Fruit fly (Drosophila melanogaster): ENCODE results near the gene beta-PheRS.

The beta-PheRS gene

dm6 chr3R:24203426-24203825 lies 49.1 kb downstream of the beta-PheRS start (continued):
- TF ChIP-seq yki (optimal IDR thresholded peaks at IDR 0.05) (no peak), Nf-YC (tag; optimal IDR thresholded peaks at IDR 0.05) (no peak), CG13775 (GFP tag; optimal IDR thresholded peaks at IDR 0.05) (no peak), fu2 (GFP tag; optimal IDR thresholded peaks at IDR 0.05) (no peak), gem (tag; optimal IDR thresholded peaks at IDR 0.05) (peak; percentile 53), Lpt (GFP tag; optimal IDR thresholded peaks at IDR 0.05) (no peak), jing (GFP tag; optimal IDR thresholded peaks at IDR 0.05) (no peak), Trl (optimal IDR thresholded peaks at IDR 0.05) (no peak), Trl (GFP tag; optimal IDR thresholded peaks at IDR 0.05) (no peak), CG12155 (GFP tag; optimal IDR thresholded peaks at IDR 0.05) (no peak), fd64A (GFP tag; optimal IDR thresholded peaks at IDR 0.05) (no peak), CG9817 (tag; optimal IDR thresholded peaks at IDR 0.05) (no peak), grn (GFP tag; optimal IDR thresholded peaks at IDR 0.05) (no peak), CG18599 (GFP tag; optimal IDR thresholded peaks at IDR 0.05) (peak; percentile 2), Med (GFP tag) (peak; percentile 47), Sry-β (GFP tag; optimal IDR thresholded peaks at IDR 0.05) (no peak), bcd (GFP tag; optimal IDR thresholded peaks at IDR 0.05) (no peak), CG8359 (GFP tag; optimal IDR thresholded peaks at IDR 0.05; ENCODE audit: borderline replicate concordance) (no peak), chm (GFP tag; IDR thresholded peaks at IDR 0.05) (no peak), CG18764 (GFP tag; optimal IDR thresholded peaks at IDR 0.05) (no peak), Hr3 (GFP tag; optimal IDR thresholded peaks at IDR 0.05) (peak; percentile 16), repo (GFP tag; optimal IDR thresholded peaks at IDR 0.05) (no peak), wor (GFP tag; IDR thresholded peaks at IDR 0.05) (no peak), Neu2 (GFP tag; optimal IDR thresholded peaks at IDR 0.05; ENCODE audit: borderline replicate concordance) (no peak), ara (GFP tag; IDR thresholded peaks at IDR 0.05) (no peak), Ets97D (GFP tag; optimal IDR thresholded peaks at IDR 0.05) (no peak), CG4328 (GFP tag; optimal IDR thresholded peaks at IDR 0.05) (no peak), Myb (GFP tag; optimal IDR thresholded peaks at IDR 0.05) (no peak), Doc3 (GFP tag; IDR thresholded peaks at IDR 0.05; ENCODE audit: partially characterized antibody) (no peak), CG30431 (GFP tag; optimal IDR thresholded peaks at IDR 0.05) (no peak), CG6272 (GFP tag; IDR thresholded peaks at IDR 0.05) (no peak), Sin3A (optimal IDR thresholded peaks at IDR 0.05) (no peak), abd-A (tag; optimal IDR thresholded peaks at IDR 0.05) (no peak), ind (GFP tag; optimal IDR thresholded peaks at IDR 0.05) (no peak), ttk (GFP tag; IDR thresholded peaks at IDR 0.05) (no peak), CG14667 (GFP tag; IDR thresholded peaks at IDR 0.05) (no peak), CG4617 (GFP tag; optimal IDR thresholded peaks at IDR 0.05; ENCODE audit: borderline replicate concordance) (no peak), ap (GFP tag; IDR thresholded peaks at IDR 0.05) (no peak), sna (GFP tag; IDR thresholded peaks at IDR 0.05; ENCODE audit: partially characterized antibody) (no peak), CG10462 (GFP tag; optimal IDR thresholded peaks at IDR 0.05) (no peak), CG13624 (GFP tag; optimal IDR thresholded peaks at IDR 0.05) (no peak), ssp (GFP tag; IDR thresholded peaks at IDR 0.05) (no peak), sisA (GFP tag; IDR thresholded peaks at IDR 0.05) (no peak), sug (tag; optimal IDR thresholded peaks at IDR 0.05) (no peak), schlank (tag; optimal IDR thresholded peaks at IDR 0.05) (no peak), E2f2 (GFP tag; IDR thresholded peaks at IDR 0.05) (peak; percentile 15; the same call in 1 of the 2 replicates), klu (GFP tag; IDR thresholded peaks at IDR 0.05) (no peak), bsh (GFP tag; optimal IDR thresholded peaks at IDR 0.05) (peak; percentile 19 to 67), HLH3B (GFP tag; IDR thresholded peaks at IDR 0.05) (0 out of 2 replicates have a peak, but pooled peaks have one; percentile 11), Hey (tag; optimal IDR thresholded peaks at IDR 0.05) (no peak), scrt (GFP tag; optimal IDR thresholded peaks at IDR 0.05) (no peak), esg (GFP tag; conservative IDR thresholded peaks at IDR 0.05) (no peak), Blimp-1 (GFP tag; optimal IDR thresholded peaks at IDR 0.05) (peak; percentile 9)

All from whole organism, embryonic.